Fruit fly (Drosophila melanogaster) whole organism, embryonic: Measurements from ENCODE around the gene CG11396.

Source experiments
- BEAF-32 ChIP-seq: fragments of 200-800 bp; sonication (Bioruptor generic); optimal IDR thresholded peaks from 3 replicates; lab custom pipeline; 2017; ENCODE audit warnings: missing biosample characterization, missing genetic modification characterization, mild to moderate bottlenecking, moderate library complexity, missing genetic modification reagents
- CG10543 ChIP-seq: fragments of 200-800 bp; sonication (Bioruptor generic); optimal IDR thresholded peaks from 3 replicates; lab custom pipeline; 2017; ENCODE audit warnings: missing biosample characterization, mild to moderate bottlenecking, missing genetic modification characterization, moderate library complexity
- CG10654 ChIP-seq: fragments of 200-800 bp; sonication (Bioruptor generic); optimal IDR thresholded peaks from 2 replicates; lab custom pipeline; 2016; ENCODE audit warnings: missing biosample characterization, missing genetic modification characterization
- CG11723 ChIP-seq: fragments of 200-800 bp; sonication (Bioruptor generic); optimal IDR thresholded peaks from 2 replicates; lab custom pipeline; 2017; ENCODE audit warnings: missing biosample characterization, mild to moderate bottlenecking, missing genetic modification characterization
- CG12104 ChIP-seq: fragments of 200-800 bp; sonication (Bioruptor generic); optimal IDR thresholded peaks from 3 replicates; lab custom pipeline; 2016; ENCODE audit warnings: missing biosample characterization, missing genetic modification characterization
- CG12942 ChIP-seq: fragments of 200-800 bp; sonication (Bioruptor generic); optimal IDR thresholded peaks from 3 replicates; lab custom pipeline; 2016; ENCODE audit warnings: missing biosample characterization, missing genetic modification characterization
- CG13123 ChIP-seq: fragments of 200-800 bp; sonication (Bioruptor generic); optimal IDR thresholded peaks from 2 replicates; lab custom pipeline; 2016; ENCODE audit warnings: missing biosample characterization, missing genetic modification characterization
- CG14441 ChIP-seq: fragments of 200-800 bp; sonication (Bioruptor generic); IDR thresholded peaks from 2 replicates; pipeline ENCODE4 v1.3.6; 2022; ENCODE audit warnings: missing biosample characterization, missing genetic modification characterization
- CG17912 ChIP-seq: fragments of 200-800 bp; sonication (Bioruptor generic); optimal IDR thresholded peaks from 2 replicates; lab custom pipeline; 2018; ENCODE audit warnings: missing biosample characterization, mild to moderate bottlenecking, missing genetic modification characterization
- CG18011 ChIP-seq: fragments of 200-800 bp; sonication (Bioruptor generic); optimal IDR thresholded peaks from 2 replicates; lab custom pipeline; 2017; ENCODE audit warnings: missing biosample characterization, missing genetic modification characterization, mild to moderate bottlenecking, moderate library complexity, missing genotype
- CG18764 ChIP-seq: fragments of 200-800 bp; sonication (Bioruptor generic); optimal IDR thresholded peaks from 3 replicates; lab custom pipeline; 2016; ENCODE audit warnings: missing biosample characterization, missing genetic modification characterization
- CG2129 ChIP-seq: fragments of 200-800 bp; sonication (Bioruptor generic); IDR thresholded peaks from 2 replicates; pipeline ENCODE4 v1.3.6; 2022; ENCODE audit warnings: missing biosample characterization, missing genetic modification characterization; ENCODE audit not compliant: partially characterized antibody
- CG30403 ChIP-seq: fragments of 200-800 bp; sonication (Bioruptor generic); optimal IDR thresholded peaks from 3 replicates; lab custom pipeline; 2016; ENCODE audit warnings: missing biosample characterization, missing genetic modification characterization
- CG31224 ChIP-seq: fragments of 200-800 bp; sonication (Bioruptor generic); IDR thresholded peaks from 2 replicates; pipeline ENCODE4 v1.3.6; 2022; ENCODE audit warnings: missing biosample characterization, missing genetic modification characterization
- CG32532 ChIP-seq: fragments of 200-800 bp; sonication (Bioruptor generic); IDR thresholded peaks from 2 replicates; pipeline ENCODE4 v1.3.6; 2022; ENCODE audit warnings: missing biosample characterization, missing genetic modification characterization
- CG33557 ChIP-seq: fragments of 200-800 bp; sonication (Bioruptor generic); optimal IDR thresholded peaks from 2 replicates; lab custom pipeline; 2019; ENCODE audit warnings: missing biosample characterization, mild to moderate bottlenecking, missing genetic modification characterization, moderate library complexity
- CG6813 ChIP-seq: fragments of 200-800 bp; sonication (Bioruptor generic); optimal IDR thresholded peaks from 2 replicates; lab custom pipeline; 2017; ENCODE audit warnings: missing biosample characterization, missing genetic modification characterization, mild to moderate bottlenecking, moderate library complexity, missing genetic modification reagents
- CG7839 ChIP-seq: fragments of 200-800 bp; sonication (Bioruptor generic); optimal IDR thresholded peaks from 3 replicates; lab custom pipeline; 2018; ENCODE audit warnings: missing biosample characterization, mild to moderate bottlenecking, missing genetic modification characterization, moderate library complexity
- CG7987 ChIP-seq: fragments of 200-800 bp; sonication (Bioruptor generic); optimal IDR thresholded peaks from 2 replicates; lab custom pipeline; 2018; ENCODE audit warnings: missing biosample characterization, mild to moderate bottlenecking, missing genetic modification characterization, moderate library complexity
- CG8359 ChIP-seq: fragments of 200-800 bp; sonication (Bioruptor generic); optimal IDR thresholded peaks from 2 replicates; lab custom pipeline; 2017; ENCODE audit warnings: missing biosample characterization, mild to moderate bottlenecking, missing genetic modification characterization, borderline replicate concordance
- CG9437 ChIP-seq: fragments of 200-800 bp; sonication (Bioruptor generic); optimal IDR thresholded peaks from 2 replicates; lab custom pipeline; 2018; ENCODE audit warnings: missing biosample characterization, mild to moderate bottlenecking, missing genetic modification characterization
- Dip3 ChIP-seq: fragments of 200-800 bp; sonication (Bioruptor generic); optimal IDR thresholded peaks from 3 replicates; lab custom pipeline; 2016; ENCODE audit warnings: missing biosample characterization, missing genetic modification characterization
- Ets97D ChIP-seq: fragments of 200-800 bp; sonication (Bioruptor generic); optimal IDR thresholded peaks from 3 replicates; lab custom pipeline; 2016; ENCODE audit warnings: missing biosample characterization, missing genetic modification characterization
- Fer2 ChIP-seq: fragments of 200-800 bp; sonication (Bioruptor generic); optimal IDR thresholded peaks from 2 replicates; lab custom pipeline; 2018; ENCODE audit warnings: missing biosample characterization, mild to moderate bottlenecking, missing genetic modification characterization, moderate library complexity
- HHEX ChIP-seq: fragments of 200-800 bp; sonication (Bioruptor generic); optimal IDR thresholded peaks from 3 replicates; lab custom pipeline; 2017; ENCODE audit warnings: missing biosample characterization, mild to moderate bottlenecking, missing genetic modification characterization, missing genetic modification reagents
- Hand ChIP-seq: fragments of 200-800 bp; sonication (Bioruptor generic); optimal IDR thresholded peaks from 2 replicates; lab custom pipeline; 2017; ENCODE audit warnings: mild to moderate bottlenecking, missing biosample characterization, missing genetic modification reagents, missing genetic modification characterization
- Hr78 ChIP-seq, 2 experiments: fragments of 200-800 bp in 1 of 2; fragments of >200 bp in 1 of 2; sonication (Bioruptor generic) in 1 of 2; optimal IDR thresholded peaks; 2 replicates each; lab custom pipeline; 2017 to 2019; ENCODE audit warnings: missing biosample characterization in 2 of 2, missing genetic modification characterization in 2 of 2, mild to moderate bottlenecking in 1 of 2, moderate library complexity in 1 of 2
- NK7.1 ChIP-seq: fragments of 200-800 bp; sonication (Bioruptor generic); optimal IDR thresholded peaks from 3 replicates; lab custom pipeline; 2016; ENCODE audit warnings: missing biosample characterization, missing genetic modification characterization
- Neu2 ChIP-seq: fragments of 200-800 bp; sonication (Bioruptor generic); optimal IDR thresholded peaks from 3 replicates; lab custom pipeline; 2016; ENCODE audit warnings: missing biosample characterization, missing genetic modification characterization, borderline replicate concordance
- ab ChIP-seq: fragments of 200-800 bp; sonication (Bioruptor generic); optimal IDR thresholded peaks from 2 replicates; lab custom pipeline; 2016; ENCODE audit warnings: missing biosample characterization, missing genetic modification characterization
- bigmax ChIP-seq: fragments of 200-800 bp; sonication (Bioruptor generic); optimal IDR thresholded peaks from 2 replicates; lab custom pipeline; 2018; ENCODE audit warnings: missing biosample characterization, mild to moderate bottlenecking, missing genetic modification characterization
- chm ChIP-seq: fragments of 200-800 bp; sonication (Bioruptor generic); IDR thresholded peaks from 2 replicates; pipeline ENCODE4 v1.3.6; 2022; ENCODE audit warnings: missing biosample characterization, missing genetic modification characterization
- en ChIP-seq: fragments of 200-800 bp; sonication (Bioruptor generic); optimal IDR thresholded peaks from 2 replicates; lab custom pipeline; 2016; ENCODE audit warnings: missing biosample characterization, missing genetic modification characterization
- ftz-f1 ChIP-seq: fragments of 200-800 bp; sonication (Bioruptor generic); optimal IDR thresholded peaks from 2 replicates; lab custom pipeline; 2016; ENCODE audit warnings: missing biosample characterization, missing genetic modification characterization
- gcm ChIP-seq: fragments of 200-800 bp; sonication (Bioruptor generic); optimal IDR thresholded peaks from 2 replicates; lab custom pipeline; 2019; ENCODE audit warnings: missing biosample characterization, mild to moderate bottlenecking, missing genetic modification characterization, moderate library complexity
- inv ChIP-seq: fragments of 200-800 bp; sonication (Bioruptor generic); IDR thresholded peaks from 2 replicates; pipeline ENCODE4 v1.3.6; 2022; ENCODE audit warnings: missing biosample characterization, missing genetic modification characterization; ENCODE audit not compliant: partially characterized antibody
- lov ChIP-seq, 2 experiments: fragments of 200-800 bp in 1 of 2; fragments of >200 bp in 1 of 2; sonication (Bioruptor generic) in 1 of 2; IDR thresholded peaks in 1 of 2; optimal IDR thresholded peaks in 1 of 2; 2 replicates in 1 of 2; 3 replicates in 1 of 2; pipeline versions ENCODE4 v1.3.6 to Lab custom; 2017 to 2022; ENCODE audit warnings: missing biosample characterization in 1 of 2, missing genetic modification characterization in 1 of 2
- mirr ChIP-seq: fragments of 200-800 bp; sonication (Bioruptor generic); optimal IDR thresholded peaks from 3 replicates; lab custom pipeline; 2018; ENCODE audit warnings: missing biosample characterization, mild to moderate bottlenecking, missing genetic modification characterization
- peb ChIP-seq: fragments of 200-800 bp; sonication (Bioruptor generic); IDR thresholded peaks from 2 replicates; pipeline ENCODE4 v1.3.6; 2022; ENCODE audit warnings: missing biosample characterization, missing genetic modification characterization
- repo ChIP-seq: fragments of 200-800 bp; sonication (Bioruptor generic); optimal IDR thresholded peaks from 2 replicates; lab custom pipeline; 2016; ENCODE audit warnings: missing biosample characterization, missing genetic modification characterization
- scrt ChIP-seq: fragments of 200-800 bp; sonication (Bioruptor generic); optimal IDR thresholded peaks from 2 replicates; lab custom pipeline; 2018; ENCODE audit warnings: missing biosample characterization, mild to moderate bottlenecking, missing genetic modification characterization, moderate library complexity
- slbo ChIP-seq: fragments of 200-800 bp; sonication (Bioruptor generic); IDR thresholded peaks from 2 replicates; pipeline ENCODE4 v1.3.6; 2022; ENCODE audit warnings: missing biosample characterization, missing genetic modification characterization
- vnd ChIP-seq: fragments of 200-800 bp; sonication (Bioruptor generic); IDR thresholded peaks from 3 replicates; pipeline ENCODE4 v1.3.6; 2022; ENCODE audit warnings: missing biosample characterization, missing genetic modification characterization; ENCODE audit not compliant: partially characterized antibody
- wdn ChIP-seq: fragments of 200-800 bp; sonication (Bioruptor generic); IDR thresholded peaks from 2 replicates; pipeline ENCODE4 v1.3.6; 2022; ENCODE audit warnings: missing biosample characterization, missing genetic modification characterization

The CG11396 gene

DNA sequence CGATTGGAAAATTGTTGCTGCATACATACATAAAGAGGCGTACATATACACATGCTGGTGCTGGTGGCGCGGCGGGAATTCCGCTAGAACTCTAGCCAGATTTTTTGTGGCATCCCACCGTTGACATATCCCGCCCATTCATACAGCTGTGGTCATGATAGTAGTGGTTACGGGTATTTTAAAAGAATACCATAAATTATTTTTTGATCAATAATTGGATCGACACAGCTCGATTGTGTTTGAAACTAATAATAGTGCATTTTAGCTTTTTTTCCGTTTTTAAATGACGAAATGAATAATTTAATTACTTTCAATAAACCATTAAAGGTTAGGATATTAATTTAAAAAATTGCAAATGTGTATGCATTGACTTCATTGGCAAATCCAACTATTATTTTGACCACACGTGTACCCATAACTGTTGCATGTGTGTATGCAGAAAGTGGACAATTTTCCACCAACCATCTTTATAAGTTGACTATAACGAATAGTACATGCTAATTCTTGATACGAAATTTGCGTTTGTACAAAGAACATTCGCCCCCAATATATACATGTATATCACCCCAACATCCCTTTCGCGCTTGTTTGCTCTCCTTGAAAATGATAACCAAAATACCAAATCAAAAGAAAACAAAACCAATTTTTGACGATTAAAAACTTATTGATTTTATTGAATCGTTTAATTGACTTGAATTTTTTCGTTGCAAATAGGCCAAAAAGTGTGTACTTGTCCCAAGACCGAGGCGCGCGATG is 15.9 kb downstream of the CG11396 start (continued):
- TF ChIP-seq CG7987 (peak; percentile 43), ab (GFP tag; lab: Kevin White, UChicago) (no peak), gcm (GFP tag; lab: Kevin White, UChicago) (peak; percentile 67), CG7839 (tag; lab: Kevin White, UChicago) (peak; percentile 81), CG30403 (GFP tag; lab: Kevin White, UChicago) (peak; percentile 85), Dip3 (GFP tag; lab: Kevin White, UChicago) (peak; percentile 67), CG31224 (peak; percentile 60), chm (GFP tag; lab: Robert Waterston, UW) (peak; percentile 86), lov (optimal IDR thresholded peaks at IDR 0.05; lab: Kevin White, UChicago) (no peak), lov (GFP tag; IDR thresholded peaks at IDR 0.05; lab: Robert Waterston, UW) (peak; percentile 78; the same call in 2 of the 3 replicates), inv (GFP tag; lab: Robert Waterston, UW) (no peak), slbo (GFP tag; lab: Robert Waterston, UW) (peak; percentile 75), CG32532 (GFP tag; lab: Robert Waterston, UW) (peak; percentile 89), CG6813 (GFP tag; lab: Kevin White, UChicago) (peak; percentile 70), HHEX (GFP tag; lab: Kevin White, UChicago) (peak; percentile 81), Fer2 (tag; lab: Kevin White, UChicago) (peak; percentile 18), CG13123 (GFP tag; lab: Kevin White, UChicago) (peak; percentile 64), CG8359 (GFP tag; lab: Kevin White, UChicago) (peak; percentile 30), CG33557 (GFP tag; lab: Kevin White, UChicago) (no peak), CG18764 (GFP tag; lab: Kevin White, UChicago) (peak; percentile 69), CG12942 (GFP tag; lab: Kevin White, UChicago) (peak; percentile 64)

DNA sequence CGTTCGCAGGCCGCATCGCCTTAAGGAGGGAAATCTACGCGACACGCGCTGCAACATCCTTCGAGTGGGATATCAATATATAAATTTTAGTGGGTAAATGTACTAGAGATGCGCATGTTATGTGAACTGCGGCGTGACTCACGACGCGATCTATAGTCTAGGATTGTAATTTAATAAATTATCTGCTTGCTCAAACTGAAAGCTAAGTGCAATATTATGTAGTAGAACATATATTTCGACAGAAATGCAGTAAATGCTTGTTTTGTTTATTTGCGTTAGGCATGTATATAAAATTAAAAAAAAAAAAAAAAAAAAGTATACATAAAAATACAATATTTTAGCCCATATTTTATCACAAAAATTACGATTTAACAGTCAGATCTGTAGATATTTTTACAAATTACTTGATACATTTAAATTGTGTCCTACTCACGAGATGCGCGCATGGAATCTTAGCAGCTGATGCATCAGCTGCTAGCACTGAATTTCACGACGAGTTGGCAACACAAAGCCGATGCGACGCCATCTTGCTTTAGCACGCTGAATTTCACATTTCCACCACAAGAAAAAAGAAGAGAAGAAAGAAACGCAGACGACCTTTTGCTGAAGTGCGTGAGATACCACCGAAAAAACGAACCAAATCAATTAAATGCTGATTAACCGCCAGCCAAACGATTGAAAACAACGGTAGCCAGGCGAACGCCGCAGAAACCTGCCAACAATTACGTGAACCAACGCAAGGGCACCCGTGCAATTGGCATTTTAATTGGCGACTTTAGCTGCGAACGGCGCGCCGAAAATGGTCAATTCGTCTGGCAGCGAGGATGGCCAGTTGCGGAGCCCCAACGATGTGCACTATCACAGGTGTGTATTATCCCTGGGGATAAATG is 16.7 kb downstream of the CG11396 start, which contains the start of the genes CG4042 and Pitslre:
TSS of gene CG4042 (minus strand) at position 507 of the 890 bp plus-strand sequence.
TSS of gene Pitslre (plus strand) at position 528 of the 890 bp plus-strand sequence.
- no peak for TF ChIP-seq mirr (GFP tag; lab: Kevin White, UChicago)
- no peak for TF ChIP-seq CG14441 (GFP tag; lab: Robert Waterston, UW)
- TF ChIP-seq CG10654 (GFP tag; lab: Kevin White, UChicago), result peak; percentile 55
- TF ChIP-seq inv (GFP tag; lab: Robert Waterston, UW), result peak; percentile 63
- no peak for TF ChIP-seq ftz-f1 (GFP tag; lab: Kevin White, UChicago)
- TF ChIP-seq wdn (GFP tag; lab: Robert Waterston, UW), result no peak
- no peak for TF ChIP-seq peb (GFP tag; lab: Robert Waterston, UW)
- TF ChIP-seq CG10543 (GFP tag; lab: Kevin White, UChicago), result no peak
- peak; percentile 53 for TF ChIP-seq CG9437 (GFP tag; lab: Kevin White, UChicago)
- no peak for TF ChIP-seq CG11723 (GFP tag; lab: Kevin White, UChicago)
- TF ChIP-seq bigmax, result no peak
- TF ChIP-seq vnd (GFP tag; lab: Robert Waterston, UW), result peak; percentile 61
- TF ChIP-seq Hr78 (GFP tag; optimal IDR thresholded peaks at IDR 0.05; lab: Kevin White, UChicago), result no peak
- no peak for TF ChIP-seq CG18011 (GFP tag; lab: Kevin White, UChicago)
- no peak for TF ChIP-seq Hand
- no peak for TF ChIP-seq en (GFP tag; lab: Kevin White, UChicago)
- no peak for TF ChIP-seq scrt (GFP tag; lab: Kevin White, UChicago)
- TF ChIP-seq Fer2 (tag; lab: Kevin White, UChicago), result no peak
- no peak for TF ChIP-seq CG17912 (GFP tag; lab: Kevin White, UChicago)
- peak; percentile 72 for TF ChIP-seq CG2129 (GFP tag; lab: Robert Waterston, UW)
- no peak for TF ChIP-seq NK7.1 (GFP tag; lab: Kevin White, UChicago)
- TF ChIP-seq Neu2, result no peak
- peak; percentile 48 for TF ChIP-seq Ets97D (GFP tag; lab: Kevin White, UChicago)
- peak; percentile 38 for TF ChIP-seq CG12104
- TF ChIP-seq repo (GFP tag; lab: Kevin White, UChicago), result no peak
- TF ChIP-seq BEAF-32, result peak; percentile 73
